Worm (Caenorhabditis elegans) whole organism, midembryonic: ENCODE data around the gene ins-22.

ENCODE experiments used
- cog-1 ChIP-seq: sonication (generic microtip); optimal IDR thresholded peaks from 2 replicates; lab custom pipeline; 2016; ENCODE audit warnings: missing genetic modification characterization, missing compliant biosample characterization
- flt-1 ChIP-seq: fragments of 200-800 bp; sonication (Bioruptor generic); IDR thresholded peaks from 2 replicates; pipeline ENCODE4 v1.3.6; 2022; ENCODE audit warnings: missing genetic modification characterization, missing compliant biosample characterization
- klf-2 ChIP-seq: fragments of 200-800 bp; sonication (Bioruptor generic); conservative IDR thresholded peaks from 2 replicates; pipeline ENCODE4 v1.3.6; 2022; ENCODE audit warnings: missing genetic modification reagents, missing genetic modification characterization, missing compliant biosample characterization
- med-1 ChIP-seq: sonication (generic microtip); optimal IDR thresholded peaks from 2 replicates; lab custom pipeline; 2017; ENCODE audit warnings: missing genetic modification characterization, mild to moderate bottlenecking, missing compliant biosample characterization, antibody characterized with exemption, missing genetic modification reagents; ENCODE audit not compliant: insufficient read depth
- ref-1 ChIP-seq: fragments of 200-800 bp; sonication (Bioruptor generic); conservative IDR thresholded peaks from 2 replicates; pipeline ENCODE4 v1.3.6; 2022; ENCODE audit warnings: missing genetic modification reagents, missing genetic modification characterization, missing compliant biosample characterization
- tab-1 ChIP-seq: fragments of 200-800 bp; sonication (Bioruptor generic); IDR thresholded peaks from 2 replicates; pipeline ENCODE4 v1.3.6; 2022; ENCODE audit warnings: missing genetic modification characterization, missing compliant biosample characterization
- ztf-23 ChIP-seq: fragments of 200-800 bp; sonication (Bioruptor generic); IDR thresholded peaks from 2 replicates; pipeline ENCODE4 v1.3.6; 2022; ENCODE audit warnings: missing genetic modification reagents, missing genetic modification characterization, missing compliant biosample characterization
- ztf-29 ChIP-seq: fragments of 200-800 bp; sonication (Bioruptor generic); IDR thresholded peaks from 2 replicates; pipeline ENCODE4 v1.3.6; 2022; ENCODE audit warnings: missing genetic modification reagents, missing genetic modification characterization, missing compliant biosample characterization

DNA sequence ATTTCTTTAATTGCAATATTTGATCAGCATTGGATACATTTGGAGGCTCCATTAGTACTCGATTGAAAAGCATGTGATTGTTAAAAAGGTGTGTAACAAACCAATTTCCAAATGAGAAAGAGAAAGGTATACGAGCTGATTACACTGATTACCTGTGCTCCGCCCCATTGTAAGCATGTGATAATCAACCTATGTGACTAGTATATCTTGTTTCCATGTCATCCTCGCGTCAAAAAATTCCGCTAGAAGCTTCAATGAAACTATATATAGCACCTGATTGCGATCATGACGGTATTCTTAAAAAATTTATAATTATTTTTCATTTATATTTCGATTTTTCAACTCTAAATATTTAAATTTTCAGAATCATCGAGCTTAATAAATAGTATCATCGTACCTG, 4.5 kb downstream of the ins-22 start, which contains the start of gene M04D8.4:
- TF ChIP-seq ref-1 (GFP tag; lab: Robert Waterston, UW) (no peak), flt-1 (GFP tag; lab: Robert Waterston, UW) (no peak), ztf-23 (GFP tag; lab: Robert Waterston, UW) (no peak), klf-2 (GFP tag; lab: Robert Waterston, UW) (no peak), cog-1 (tag; lab: Kevin White, UChicago) (no peak), ztf-29 (GFP tag; lab: Robert Waterston, UW) (no peak), tab-1 (GFP tag; lab: Robert Waterston, UW) (no peak), med-1 (GFP tag; lab: Kevin White, UChicago) (no peak)
